Fruit fly (Drosophila melanogaster) Kc167 (cell line): Measurements from ENCODE around the gene UbcE2M.
"Not testable (repeated sequence)": the region's sequence is repeated elsewhere in the genome, so short reads cannot be mapped to it uniquely, and the experiment has no call there.

ENCODE experiments used
- Myc ChIP-seq: fragments of >200 bp; optimal IDR thresholded peaks from 2 replicates; lab custom pipeline; 2017; ENCODE audit warnings: missing external identifiers
- Sin3A ChIP-seq: fragments of >200 bp; optimal IDR thresholded peaks from 2 replicates; lab custom pipeline; 2018; ENCODE audit warnings: missing external identifiers
- h ChIP-seq: fragments of >200 bp; optimal IDR thresholded peaks from 3 replicates; lab custom pipeline; 2018; ENCODE audit warnings: missing external identifiers
- insv ChIP-seq: fragments of >200 bp; optimal IDR thresholded peaks from 3 replicates; lab custom pipeline; 2018; ENCODE audit warnings: missing external identifiers
- psq ChIP-seq: fragments of >200 bp; optimal IDR thresholded peaks from 2 replicates; lab custom pipeline; 2017; ENCODE audit warnings: missing external identifiers
- ttk ChIP-seq: sonication (Bioruptor generic); optimal IDR thresholded peaks from 2 replicates; lab custom pipeline; 2017; ENCODE audit warnings: missing external identifiers

Gene UbcE2M

dm6 chr3L:8197779-8198279 lies at the start of gene UbcE2M, which contains the start of gene Dhps:
Gene UbcE2M (minus strand): TSS chr3L:8197987.
Gene Dhps (plus strand): TSS chr3L:8198207.
- TF ChIP-seq psq (lab: Kevin White, UChicago) (no peak), h (lab: Kevin White, UChicago) (no peak), ttk (lab: Kevin White, UChicago) (no peak), insv (lab: Kevin White, UChicago) (no peak), Myc (lab: Kevin White, UChicago) (no peak), Sin3A (no peak)

DNA sequence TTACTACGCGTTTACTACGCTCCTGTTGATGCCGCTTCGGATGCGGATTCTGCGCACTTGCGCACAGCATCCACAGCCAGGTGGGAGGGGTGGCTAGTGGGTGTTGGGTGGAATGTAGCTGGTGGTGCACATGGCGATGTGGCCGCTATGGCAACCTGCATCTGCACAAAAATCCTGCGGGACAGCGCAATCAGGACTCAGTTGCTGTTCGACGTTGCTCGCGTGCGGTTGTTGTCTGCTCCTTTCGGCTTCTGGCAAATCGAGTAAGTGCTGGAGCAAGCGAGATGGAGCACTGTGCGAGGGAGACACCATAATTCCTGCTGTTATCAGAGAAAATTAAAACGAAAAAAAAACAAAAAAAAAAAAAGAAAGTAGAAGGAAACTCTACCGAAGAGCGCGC lies 43.1 kb upstream of the UbcE2M start:
- TF ChIP-seq psq (lab: Kevin White, UChicago) = no peak
- TF ChIP-seq Sin3A = no peak
- no peak for TF ChIP-seq h (lab: Kevin White, UChicago)

DNA sequence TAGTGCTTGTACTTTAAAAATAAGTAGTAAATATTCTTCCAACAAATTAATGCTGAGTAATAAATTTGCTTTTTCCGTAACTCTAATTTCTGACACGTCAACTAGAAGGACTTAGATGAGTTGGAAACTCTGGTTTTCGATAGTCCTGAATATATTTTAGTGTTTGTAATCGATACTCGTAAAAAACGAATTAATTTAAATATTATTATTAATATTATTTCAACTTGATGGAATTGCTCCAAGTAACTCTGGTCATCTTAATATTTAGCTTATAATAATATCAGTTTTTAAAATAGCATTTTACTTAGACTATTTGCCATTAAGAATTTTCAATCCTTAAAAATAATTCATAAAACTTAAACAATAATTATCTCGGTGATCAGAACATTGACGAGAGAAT lies 42.7 kb upstream of the UbcE2M start, which contains the start of gene CG7213:
CG7213 (minus strand) TSS at position 101 of the 400 bp plus-strand sequence.
- TF ChIP-seq Sin3A (no peak), h (lab: Kevin White, UChicago) (no peak), Myc (lab: Kevin White, UChicago) (no peak), psq (lab: Kevin White, UChicago) (no peak), insv (lab: Kevin White, UChicago) (no peak), ttk (lab: Kevin White, UChicago) (no peak)

- not testable (repeated sequence) for TF ChIP-seq ttk (lab: Kevin White, UChicago); h (lab: Kevin White, UChicago); Sin3A
Measured at dm6 chr3L:8238347-8238746, 40.6 kb upstream of the UbcE2M start, which contains the start of gene Dscam4. Gene Dscam4 (plus strand): TSS chr3L:8238647.

DNA sequence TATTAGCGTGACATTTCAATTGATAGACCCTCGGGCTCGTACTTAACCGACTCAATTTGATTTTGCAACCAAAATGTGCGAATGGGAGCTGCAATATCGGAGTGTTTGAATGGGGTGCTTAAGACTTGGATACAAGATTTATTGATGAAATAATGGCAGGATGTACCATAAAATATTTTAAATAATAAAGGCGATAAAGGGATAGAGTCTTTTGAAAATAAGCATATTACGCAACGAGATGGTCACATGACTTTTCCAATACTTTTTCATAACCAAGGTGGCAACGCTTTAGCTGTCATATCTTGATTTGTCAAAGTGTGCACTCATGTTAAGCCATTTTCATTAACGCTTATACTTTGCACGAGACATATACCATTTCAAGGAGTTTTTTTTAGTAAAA lies 31.1 kb upstream of the UbcE2M start, which contains the start of gene eIF4E3:
eIF4E3 (plus strand) TSS at position 301 of the 400 bp plus-strand sequence.
- TF ChIP-seq Sin3A = no peak
- TF ChIP-seq psq (lab: Kevin White, UChicago) = no peak
- no peak for TF ChIP-seq h (lab: Kevin White, UChicago)
- TF ChIP-seq Myc (lab: Kevin White, UChicago) = no peak
- no peak for TF ChIP-seq insv (lab: Kevin White, UChicago)
- no peak for TF ChIP-seq ttk (lab: Kevin White, UChicago)

DNA sequence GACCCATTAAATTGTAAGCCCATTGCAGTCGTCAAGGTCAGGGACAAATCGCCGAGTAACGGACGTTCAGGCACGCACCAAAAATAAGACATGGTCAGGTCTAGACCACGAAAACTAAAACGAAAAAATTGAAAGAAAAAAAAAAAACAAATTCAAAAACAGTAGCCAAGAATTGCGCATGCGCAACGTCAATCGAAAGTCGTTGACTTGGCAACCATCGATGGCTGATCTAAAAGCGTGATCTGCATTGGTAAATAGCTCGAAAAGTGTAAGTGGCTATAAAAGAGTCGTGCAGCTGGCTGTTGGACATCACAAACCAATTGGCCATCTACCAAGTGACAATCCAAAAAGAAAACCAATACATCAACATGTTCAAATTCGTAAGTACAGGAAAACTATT lies 24.0 kb upstream of the UbcE2M start, which contains the start of gene CG13678:
CG13678 (plus strand) TSS at position 307 of the 400 bp plus-strand sequence.
- TF ChIP-seq insv (lab: Kevin White, UChicago) (no peak), Sin3A (no peak), h (lab: Kevin White, UChicago) (no peak), Myc (lab: Kevin White, UChicago) (no peak), psq (lab: Kevin White, UChicago) (no peak), ttk (lab: Kevin White, UChicago) (no peak)

DNA sequence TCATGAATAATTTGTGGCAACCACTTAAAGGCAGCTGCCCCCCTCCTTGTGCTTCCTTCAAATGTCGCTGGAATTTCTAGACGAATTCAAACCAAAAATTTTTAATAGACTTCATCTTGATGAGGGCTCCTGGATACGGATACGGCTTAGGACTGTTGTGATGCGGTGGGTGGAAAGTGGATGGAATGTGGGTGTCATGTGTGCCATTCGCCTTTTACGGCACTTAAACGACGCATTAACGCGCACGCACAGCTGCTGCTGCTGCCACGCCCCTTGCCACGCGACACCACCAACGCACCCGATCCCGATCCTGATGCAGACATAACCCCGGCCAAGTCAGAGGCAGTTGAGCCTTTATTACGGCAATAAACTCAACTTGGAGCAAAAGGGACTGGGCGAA lies 21.9 kb upstream of the UbcE2M start:
- no peak for TF ChIP-seq h (lab: Kevin White, UChicago)
- TF ChIP-seq ttk (lab: Kevin White, UChicago) = no peak
- no peak for TF ChIP-seq psq (lab: Kevin White, UChicago)
- no peak for TF ChIP-seq insv (lab: Kevin White, UChicago)
- no peak for TF ChIP-seq Sin3A
- no peak for TF ChIP-seq Myc (lab: Kevin White, UChicago)

DNA sequence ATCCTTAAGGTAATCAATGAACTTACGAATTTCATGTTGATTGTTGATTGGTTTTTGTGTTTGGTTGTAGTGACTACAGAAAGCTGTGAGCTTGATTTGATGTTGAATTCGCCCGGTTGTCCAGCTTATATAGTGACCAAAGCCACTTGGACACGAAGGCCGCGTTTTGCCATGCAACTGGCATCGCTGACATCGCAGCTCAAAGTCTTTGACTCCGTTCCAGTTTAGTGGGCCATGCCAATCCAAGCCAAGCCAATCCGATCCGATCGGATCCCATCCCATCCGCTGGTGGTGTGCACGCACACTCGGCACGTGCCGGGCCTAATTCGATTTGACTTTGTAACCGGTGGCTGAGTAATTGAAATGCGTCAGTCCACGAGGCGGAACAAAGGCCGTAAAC lies 21.1 kb upstream of the UbcE2M start, which contains the start of gene CG13674:
CG13674 (minus strand) TSS at position 101 of the 400 bp plus-strand sequence.
- TF ChIP-seq Myc (lab: Kevin White, UChicago) (no peak), psq (lab: Kevin White, UChicago) (no peak), insv (lab: Kevin White, UChicago) (no peak), Sin3A (no peak), ttk (lab: Kevin White, UChicago) (no peak), h (lab: Kevin White, UChicago) (no peak)

- TF ChIP-seq Sin3A (no peak), h (lab: Kevin White, UChicago) (no peak), ttk (lab: Kevin White, UChicago) (no peak), psq (lab: Kevin White, UChicago) (no peak), Myc (lab: Kevin White, UChicago) (no peak), insv (lab: Kevin White, UChicago) (no peak)
Measured at dm6 chr3L:8214980-8215379, 17.2 kb upstream of the UbcE2M start, which contains the start of gene CG8012. Gene CG8012 (plus strand): TSS chr3L:8215280.

DNA sequence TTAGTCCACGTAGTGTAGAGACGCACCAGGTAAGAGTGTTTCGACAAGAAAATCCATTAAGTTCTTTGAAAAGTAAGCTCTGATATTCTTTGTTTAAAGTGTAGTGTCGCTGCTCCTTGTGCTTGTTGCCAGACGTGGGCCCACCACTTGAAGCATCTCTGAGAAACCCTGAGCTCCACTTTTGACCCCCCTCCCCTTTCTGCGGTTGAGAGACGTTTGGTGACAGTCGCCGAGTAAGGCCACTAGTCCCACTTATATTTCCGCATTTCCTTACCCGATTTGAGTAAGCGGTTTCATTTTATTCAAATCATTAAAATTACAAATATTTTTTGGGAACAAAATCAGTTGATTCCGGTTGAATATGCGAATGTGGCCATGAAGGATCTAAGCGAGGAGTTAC lies 13.8 kb upstream of the UbcE2M start, which contains the start of gene CG8006:
CG8006 (plus strand) TSS at position 301 of the 400 bp plus-strand sequence.
- TF ChIP-seq ttk (lab: Kevin White, UChicago) (no peak), Myc (lab: Kevin White, UChicago) (no peak), Sin3A (no peak), insv (lab: Kevin White, UChicago) (no peak), h (lab: Kevin White, UChicago) (no peak), psq (lab: Kevin White, UChicago) (no peak)

DNA sequence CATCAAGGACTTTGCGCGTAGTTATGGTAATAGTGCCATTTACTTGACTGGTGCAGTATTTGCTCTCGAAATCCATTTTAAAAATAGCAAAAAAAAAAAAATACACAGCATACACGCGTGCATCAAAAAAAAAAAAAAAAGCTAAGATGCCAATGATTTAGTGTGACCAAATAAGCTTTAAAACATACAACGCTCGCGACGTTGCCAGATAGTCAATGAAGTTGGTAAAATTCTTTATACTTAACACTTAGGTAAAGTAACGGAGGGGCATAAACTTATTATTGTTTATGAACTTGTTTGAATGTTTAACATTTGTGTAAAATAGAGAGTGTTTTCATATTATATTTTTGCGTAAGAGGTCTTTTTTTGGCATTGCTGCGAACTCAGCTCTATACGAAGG lies 12.8 kb upstream of the UbcE2M start, which contains the start of gene tut:
tut (minus strand) TSS at position 148 of the 400 bp plus-strand sequence.
- TF ChIP-seq h (lab: Kevin White, UChicago) (no peak), psq (lab: Kevin White, UChicago) (no peak), insv (lab: Kevin White, UChicago) (no peak), Sin3A (no peak), Myc (lab: Kevin White, UChicago) (no peak), ttk (lab: Kevin White, UChicago) (no peak)

- TF ChIP-seq Myc (lab: Kevin White, UChicago) (no peak), psq (lab: Kevin White, UChicago) (no peak), insv (lab: Kevin White, UChicago) (no peak), ttk (lab: Kevin White, UChicago) (no peak), h (lab: Kevin White, UChicago) (no peak), Sin3A (no peak)
Measured at dm6 chr3L:8202317-8202842, 4.6 kb upstream of the UbcE2M start, which contains the start of the genes CG7366 and CG13679. Gene CG7366 (minus strand): TSS chr3L:8202417. Gene CG13679 (plus strand): TSS chr3L:8202792.
